1 fruit fly cellular context compared by ENCODE assay signal in genomic region chr2L:8619583-8620232, dm6.
TF ChIP-seq lines count a peak whose summit lies in the region.

No protein-coding gene starts in this region.

TF ChIP-seq in whole organism, embryonic, 481 proteins besides CTCF, POLR2A, EP300 and RAD21 (continued from another document):
- TF ChIP-seq Trl (optimal IDR thresholded peaks at IDR 0.05; lab: Kevin White, UChicago), result no peak
- no peak for TF ChIP-seq Trl (GFP tag; optimal IDR thresholded peaks at IDR 0.05; lab: Kevin White, UChicago)
- TF ChIP-seq p53 (GFP tag; optimal IDR thresholded peaks at IDR 0.05; lab: Kevin White, UChicago), result no peak
- TF ChIP-seq otp (GFP tag; IDR thresholded peaks at IDR 0.05; lab: Robert Waterston, UW), result 0 out of 3 replicates have a peak, but pooled peaks have one; percentile 7
- TF ChIP-seq CG10366 (GFP tag; IDR thresholded peaks at IDR 0.05; lab: Robert Waterston, UW), result no peak
- peak; percentile 37 for TF ChIP-seq Hmr (GFP tag; optimal IDR thresholded peaks at IDR 0.05; lab: Kevin White, UChicago)
- TF ChIP-seq amos (GFP tag; IDR thresholded peaks at IDR 0.05; lab: Robert Waterston, UW; ENCODE audit: partially characterized antibody), result peak; percentile 45
- TF ChIP-seq Bgb (GFP tag; IDR thresholded peaks at IDR 0.05; lab: Robert Waterston, UW; ENCODE audit: partially characterized antibody), result peak; percentile 67
- TF ChIP-seq YL-1 (GFP tag; optimal IDR thresholded peaks at IDR 0.05; lab: Kevin White, UChicago), result no peak
- no peak for TF ChIP-seq croc (GFP tag; conservative IDR thresholded peaks at IDR 0.05; lab: Robert Waterston, UW)
- TF ChIP-seq CG30431 (GFP tag; optimal IDR thresholded peaks at IDR 0.05; lab: Kevin White, UChicago), result no peak
- no peak for TF ChIP-seq CG5180 (GFP tag; optimal IDR thresholded peaks at IDR 0.05; lab: Kevin White, UChicago)
- TF ChIP-seq sens (GFP tag; lab: Kevin White, UChicago), result peak; percentile 56
- TF ChIP-seq unc-4 (GFP tag; IDR thresholded peaks at IDR 0.05; lab: Robert Waterston, UW; ENCODE audit: partially characterized antibody), result no peak
- no peak for TF ChIP-seq twi (tag; optimal IDR thresholded peaks at IDR 0.05; lab: Kevin White, UChicago)
- peak; percentile 4 for TF ChIP-seq CG10543 (GFP tag; optimal IDR thresholded peaks at IDR 0.05; lab: Kevin White, UChicago)
- TF ChIP-seq HLH4C (GFP tag; IDR thresholded peaks at IDR 0.05; lab: Robert Waterston, UW; ENCODE audit: partially characterized antibody), result peak; percentile 59; the same call in 2 of the 3 replicates
- no peak for TF ChIP-seq slbo (GFP tag; IDR thresholded peaks at IDR 0.05; lab: Robert Waterston, UW)
- peak; percentile 38 for TF ChIP-seq Ets65A (GFP tag; lab: Kevin White, UChicago)
- TF ChIP-seq CG2712 (tag; optimal IDR thresholded peaks at IDR 0.05; lab: Kevin White, UChicago), result no peak
- TF ChIP-seq tna (GFP tag; IDR thresholded peaks at IDR 0.05; lab: Robert Waterston, UW; ENCODE audit: partially characterized antibody), result peak; percentile 53
- peak; percentile 38; the same call in 1 of the 2 replicates for TF ChIP-seq CG13287 (GFP tag; IDR thresholded peaks at IDR 0.05; lab: Robert Waterston, UW; ENCODE audit: partially characterized antibody)
- TF ChIP-seq seq (GFP tag; IDR thresholded peaks at IDR 0.05; lab: Robert Waterston, UW), result no peak
- TF ChIP-seq Nf-YC (tag; optimal IDR thresholded peaks at IDR 0.05; lab: Kevin White, UChicago), result no peak
- no peak for TF ChIP-seq hbn (GFP tag; IDR thresholded peaks at IDR 0.05; lab: Robert Waterston, UW; ENCODE audit: partially characterized antibody)
- TF ChIP-seq zen (tag; optimal IDR thresholded peaks at IDR 0.05; lab: Kevin White, UChicago), result no peak
- no peak for TF ChIP-seq ttk (GFP tag; IDR thresholded peaks at IDR 0.05; lab: Robert Waterston, UW)
- TF ChIP-seq Xrp1 (GFP tag; IDR thresholded peaks at IDR 0.05; lab: Robert Waterston, UW), result no peak
- TF ChIP-seq CG4707 (GFP tag; optimal IDR thresholded peaks at IDR 0.05; lab: Kevin White, UChicago), result peak; percentile 48
- TF ChIP-seq CG9609 (GFP tag; optimal IDR thresholded peaks at IDR 0.05; lab: Kevin White, UChicago), result no peak
- TF ChIP-seq Hr51 (GFP tag; optimal IDR thresholded peaks at IDR 0.05; lab: Kevin White, UChicago), result no peak
- TF ChIP-seq hb (GFP tag; IDR thresholded peaks at IDR 0.05; lab: Robert Waterston, UW; ENCODE audit: partially characterized antibody), result no peak
- no peak for TF ChIP-seq caup (GFP tag; optimal IDR thresholded peaks at IDR 0.05; lab: Kevin White, UChicago; ENCODE audit: severe bottlenecking)
- no peak for TF ChIP-seq Doc2 (GFP tag; IDR thresholded peaks at IDR 0.05; lab: Robert Waterston, UW)
- TF ChIP-seq CG11696 (GFP tag; IDR thresholded peaks at IDR 0.05; lab: Robert Waterston, UW), result no peak
- no peak for TF ChIP-seq Abd-B (GFP tag; optimal IDR thresholded peaks at IDR 0.05; lab: Kevin White, UChicago)
- no peak for TF ChIP-seq CG6683 (GFP tag; optimal IDR thresholded peaks at IDR 0.05; lab: Kevin White, UChicago)
- peak; percentile 31; the same call in 1 of the 2 replicates for TF ChIP-seq ato (GFP tag; IDR thresholded peaks at IDR 0.05; lab: Robert Waterston, UW; ENCODE audit: partially characterized antibody)
- TF ChIP-seq CG3407 (GFP tag; optimal IDR thresholded peaks at IDR 0.05; lab: Kevin White, UChicago), result no peak
- no peak for TF ChIP-seq CG3065 (GFP tag; optimal IDR thresholded peaks at IDR 0.05; lab: Kevin White, UChicago)
- no peak for TF ChIP-seq ap (GFP tag; IDR thresholded peaks at IDR 0.05; lab: Robert Waterston, UW)
- no peak for TF ChIP-seq pita (GFP tag; optimal IDR thresholded peaks at IDR 0.05; lab: Kevin White, UChicago)
- peak; percentile 2 for TF ChIP-seq mam (GFP tag; optimal IDR thresholded peaks at IDR 0.05; lab: Kevin White, UChicago)
- TF ChIP-seq CG12299 (tag; optimal IDR thresholded peaks at IDR 0.05; lab: Kevin White, UChicago), result no peak
- TF ChIP-seq exex (tag; optimal IDR thresholded peaks at IDR 0.05; lab: Kevin White, UChicago), result peak; percentile 12
- no peak for TF ChIP-seq CG6689 (GFP tag; IDR thresholded peaks at IDR 0.05; lab: Robert Waterston, UW)
- TF ChIP-seq her (GFP tag; optimal IDR thresholded peaks at IDR 0.05; lab: Kevin White, UChicago), result no peak
- TF ChIP-seq CG6791 (GFP tag; IDR thresholded peaks at IDR 0.05; lab: Robert Waterston, UW; ENCODE audit: partially characterized antibody), result peak; percentile 64
- peak; percentile 65 for TF ChIP-seq Adf1 (GFP tag; IDR thresholded peaks at IDR 0.05; lab: Robert Waterston, UW)
- TF ChIP-seq Spps (tag; optimal IDR thresholded peaks at IDR 0.05; lab: Kevin White, UChicago), result no peak
- TF ChIP-seq CG9437 (GFP tag; optimal IDR thresholded peaks at IDR 0.05; lab: Kevin White, UChicago), result peak; percentile 69
- peak; percentile 19; the same call in 1 of the 2 replicates for TF ChIP-seq MBD-R2 (GFP tag; IDR thresholded peaks at IDR 0.05; lab: Robert Waterston, UW)
- peak in 1 of 2 experiments; percentile 48 for TF ChIP-seq eve (GFP tag; optimal IDR thresholded peaks at IDR 0.05; lab: Kevin White, UChicago)
- no peak for TF ChIP-seq prd (optimal IDR thresholded peaks at IDR 0.05; lab: Kevin White, UChicago)
- TF ChIP-seq prd (GFP tag; IDR thresholded peaks at IDR 0.05; lab: Robert Waterston, UW), result no peak
- TF ChIP-seq chinmo (GFP tag; IDR thresholded peaks at IDR 0.05; lab: Robert Waterston, UW; ENCODE audit: partially characterized antibody), result peak; percentile 66; the same call in 1 of the 4 replicates
- TF ChIP-seq Six4 (GFP tag; optimal IDR thresholded peaks at IDR 0.05; lab: Kevin White, UChicago), result no peak
- TF ChIP-seq row (GFP tag; IDR thresholded peaks at IDR 0.05; lab: Robert Waterston, UW), result peak; percentile 17; the same call in 1 of the 3 replicates
- TF ChIP-seq CG43689 (GFP tag; IDR thresholded peaks at IDR 0.05; lab: Robert Waterston, UW), result no peak
- TF ChIP-seq CG11504 (tag; optimal IDR thresholded peaks at IDR 0.05; lab: Kevin White, UChicago), result peak; percentile 10
- 0 out of 3 replicates have a peak, but pooled peaks have one; percentile 26 for TF ChIP-seq CG6175 (GFP tag; IDR thresholded peaks at IDR 0.05; lab: Robert Waterston, UW)
TF ChIP-seq in whole organism, embryonic: peak in this region for 30.
